Worm (Caenorhabditis elegans) whole organism, mixed stage, embryonic: Measurements from ENCODE around the gene F19G12.1.

Experiments used
- nhr-237 ChIP-seq: fragments of 150-350 bp; optimal IDR thresholded peaks from 2 replicates; lab custom pipeline; 2014; ENCODE audit warnings: missing biosample characterization, missing genetic modification characterization
- nhr-28 ChIP-seq: fragments of 150-350 bp; optimal IDR thresholded peaks from 2 replicates; lab custom pipeline; 2014; ENCODE audit warnings: missing biosample characterization, missing genetic modification characterization
- snpc-4 ChIP-seq: fragments of 150-350 bp; optimal IDR thresholded peaks from 2 replicates; lab custom pipeline; 2014; ENCODE audit warnings: missing biosample characterization, missing genetic modification characterization

ce11 chrX:1473794-1474193 is 43.0 kb downstream of the F19G12.1 start:
- no peak for TF ChIP-seq nhr-28 (tag; lab: Kevin White, UChicago)
- no peak for TF ChIP-seq nhr-237 (tag; lab: Kevin White, UChicago)
- TF ChIP-seq snpc-4 (tag; lab: Kevin White, UChicago), result no peak
